Worm (Caenorhabditis elegans) whole organism, mixed stage, embryonic: ENCODE measurements around the gene far-8.

Source experiments
- bed-3 ChIP-seq: fragments of 200-800 bp; sonication (Bioruptor generic); optimal IDR thresholded peaks from 3 replicates; lab custom pipeline; 2018; ENCODE audit warnings: mild to moderate bottlenecking, missing genetic modification characterization, moderate library complexity, missing compliant biosample characterization
- ceh-83 ChIP-seq: fragments of 200-800 bp; sonication (Bioruptor generic); optimal IDR thresholded peaks from 2 replicates; lab custom pipeline; 2018; ENCODE audit warnings: mild to moderate bottlenecking, missing genetic modification characterization, missing compliant biosample characterization
- ces-1 ChIP-seq: fragments of 150-350 bp; optimal IDR thresholded peaks from 2 replicates; lab custom pipeline; 2014; ENCODE audit warnings: missing biosample characterization, missing genetic modification reagents, missing genetic modification characterization
- elt-3 ChIP-seq: fragments of 150-350 bp; optimal IDR thresholded peaks from 2 replicates; lab custom pipeline; 2014; ENCODE audit warnings: missing biosample characterization, missing genetic modification characterization
- nhr-28 ChIP-seq: fragments of 150-350 bp; optimal IDR thresholded peaks from 2 replicates; lab custom pipeline; 2014; ENCODE audit warnings: missing biosample characterization, missing genetic modification characterization
- nhr-76 ChIP-seq: sonication (generic microtip); optimal IDR thresholded peaks from 2 replicates; lab custom pipeline; 2017; ENCODE audit warnings: missing biosample characterization, missing genetic modification characterization
- pha-4 ChIP-seq: fragments of 150-350 bp; optimal IDR thresholded peaks from 2 replicates; lab custom pipeline; 2018; ENCODE audit warnings: missing biosample characterization, missing genetic modification reagents, missing genetic modification characterization
- snpc-4 ChIP-seq: fragments of 150-350 bp; optimal IDR thresholded peaks from 2 replicates; lab custom pipeline; 2014; ENCODE audit warnings: missing biosample characterization, missing genetic modification characterization

DNA sequence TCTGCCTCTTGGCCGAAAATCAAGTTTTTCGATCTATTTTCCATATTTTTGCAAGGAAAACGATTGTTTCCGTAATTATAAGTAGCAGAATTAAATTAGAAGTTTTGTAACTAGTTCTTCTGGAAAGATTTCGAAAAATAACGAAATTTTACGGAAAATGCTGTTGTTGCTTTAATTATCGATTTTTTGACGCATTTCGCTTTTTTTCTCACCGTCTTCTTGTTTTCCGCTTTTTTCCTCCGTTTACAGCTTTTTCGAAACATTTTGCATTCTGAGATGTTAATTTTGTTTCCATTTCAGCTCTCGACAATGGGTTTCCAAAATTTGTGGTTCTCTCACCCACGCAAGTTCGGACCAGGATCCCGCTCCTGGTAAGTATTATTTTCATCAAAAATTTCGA lies 48.7 kb upstream of the far-8 start, which contains the start of gene rps-29:
- TF ChIP-seq nhr-76: no peak
- no peak for TF ChIP-seq ceh-83 (GFP tag; lab: Kevin White, UChicago)
- TF ChIP-seq ces-1 (GFP tag; lab: Kevin White, UChicago): no peak
- TF ChIP-seq nhr-28 (tag; lab: Kevin White, UChicago): no peak
- TF ChIP-seq pha-4 (tag; lab: Kevin White, UChicago): no peak
- TF ChIP-seq elt-3 (tag; lab: Kevin White, UChicago): no peak
- TF ChIP-seq bed-3 (GFP tag; lab: Kevin White, UChicago): no peak
- TF ChIP-seq snpc-4 (tag; lab: Kevin White, UChicago): no peak
